Worm (Caenorhabditis elegans) whole organism, late embryonic: Measurements from ENCODE around the gene nhr-97.

Experiments
- C08G9.2 ChIP-seq: sonication (generic microtip); optimal IDR thresholded peaks from 2 replicates; lab custom pipeline; 2016; ENCODE audit warnings: mild to moderate bottlenecking, missing genetic modification characterization, moderate library complexity, missing compliant biosample characterization
- C38D4.7 ChIP-seq: fragments of 200-800 bp; sonication (Bioruptor generic); optimal IDR thresholded peaks from 2 replicates; lab custom pipeline; 2018; ENCODE audit warnings: mild to moderate bottlenecking, missing genetic modification characterization, moderate library complexity, missing compliant biosample characterization
- F13H6.1 ChIP-seq: sonication (generic microtip); optimal IDR thresholded peaks from 2 replicates; lab custom pipeline; 2016; ENCODE audit warnings: missing genetic modification characterization, missing compliant biosample characterization
- K02D7.2 ChIP-seq: sonication (generic microtip); optimal IDR thresholded peaks from 2 replicates; lab custom pipeline; 2017; ENCODE audit warnings: mild to moderate bottlenecking, missing genetic modification characterization, missing compliant biosample characterization
- K09A11.1 ChIP-seq: sonication (generic microtip); optimal IDR thresholded peaks from 2 replicates; lab custom pipeline; 2017; ENCODE audit warnings: antibody characterized with exemption, mild to moderate bottlenecking, missing genetic modification characterization, missing compliant biosample characterization; ENCODE audit not compliant: insufficient read depth
- T23F11.4 ChIP-seq: fragments of 200-800 bp; sonication (Bioruptor generic); optimal IDR thresholded peaks from 2 replicates; lab custom pipeline; 2018; ENCODE audit warnings: mild to moderate bottlenecking, missing genetic modification characterization, missing compliant biosample characterization
- Y22D7AL.16 ChIP-seq: sonication (generic microtip); optimal IDR thresholded peaks from 2 replicates; lab custom pipeline; 2016; ENCODE audit warnings: missing genetic modification characterization, missing compliant biosample characterization
- ahr-1 ChIP-seq: sonication (generic microtip); optimal IDR thresholded peaks from 2 replicates; lab custom pipeline; 2016; ENCODE audit warnings: missing genetic modification characterization, missing compliant biosample characterization
- ceh-14 ChIP-seq: sonication (generic microtip); optimal IDR thresholded peaks from 2 replicates; lab custom pipeline; 2016; ENCODE audit warnings: missing genotype, missing genetic modification characterization, missing compliant biosample characterization
- ceh-18 ChIP-seq: sonication (generic microtip); optimal IDR thresholded peaks from 2 replicates; lab custom pipeline; 2016; ENCODE audit warnings: missing genetic modification characterization, missing compliant biosample characterization
- ceh-19 ChIP-seq: fragments of 200-800 bp; sonication (Bioruptor generic); optimal IDR thresholded peaks from 2 replicates; lab custom pipeline; 2018; ENCODE audit warnings: mild to moderate bottlenecking, missing genetic modification characterization, missing compliant biosample characterization
- ceh-2 ChIP-seq: sonication (generic microtip); optimal IDR thresholded peaks from 2 replicates; lab custom pipeline; 2016; ENCODE audit warnings: missing genotype, missing genetic modification characterization, missing compliant biosample characterization
- ceh-22 ChIP-seq: sonication (generic microtip); optimal IDR thresholded peaks from 2 replicates; lab custom pipeline; 2017; ENCODE audit warnings: missing biosample characterization, missing genetic modification characterization
- ceh-30 ChIP-seq: fragments of 150-350 bp; optimal IDR thresholded peaks from 2 replicates; lab custom pipeline; 2014; ENCODE audit warnings: missing biosample characterization, missing genetic modification characterization
- ceh-45 ChIP-seq: fragments of 200-800 bp; sonication (Bioruptor generic); IDR thresholded peaks from 2 replicates; pipeline ENCODE4 v1.3.6; 2022; ENCODE audit warnings: missing genetic modification reagents, missing genetic modification characterization, missing compliant biosample characterization
- ceh-48 ChIP-seq: sonication (generic microtip); optimal IDR thresholded peaks from 2 replicates; lab custom pipeline; 2016; ENCODE audit warnings: missing genetic modification characterization, inconsistent platforms, missing compliant biosample characterization
- ceh-6 ChIP-seq: fragments of 200-800 bp; sonication (Bioruptor generic); optimal IDR thresholded peaks from 2 replicates; lab custom pipeline; 2018; ENCODE audit warnings: mild to moderate bottlenecking, missing genetic modification characterization, missing compliant biosample characterization
- ceh-9 ChIP-seq: sonication (generic microtip); optimal IDR thresholded peaks from 2 replicates; lab custom pipeline; 2016; ENCODE audit warnings: mild to moderate bottlenecking, missing genetic modification characterization, inconsistent platforms, missing compliant biosample characterization
- che-1 ChIP-seq: sonication (generic microtip); optimal IDR thresholded peaks from 2 replicates; lab custom pipeline; 2016; ENCODE audit warnings: mild to moderate bottlenecking, missing genetic modification characterization, missing compliant biosample characterization
- dmd-4 ChIP-seq: sonication (generic microtip); optimal IDR thresholded peaks from 2 replicates; lab custom pipeline; 2016; ENCODE audit warnings: borderline replicate concordance, missing genetic modification characterization, missing compliant biosample characterization
- dve-1 ChIP-seq: sonication (generic microtip); optimal IDR thresholded peaks from 2 replicates; lab custom pipeline; 2017; ENCODE audit warnings: antibody characterized with exemption, mild to moderate bottlenecking, missing genetic modification characterization, missing compliant biosample characterization
- elt-2 ChIP-seq: sonication (generic microtip); optimal IDR thresholded peaks from 2 replicates; lab custom pipeline; 2016; ENCODE audit warnings: missing genetic modification reagents, missing genetic modification characterization, missing compliant biosample characterization
- elt-4 ChIP-seq: sonication (generic microtip); optimal IDR thresholded peaks from 2 replicates; lab custom pipeline; 2016; ENCODE audit warnings: missing genetic modification characterization, missing compliant biosample characterization
- eyg-1 ChIP-seq: sonication (generic microtip); optimal IDR thresholded peaks from 2 replicates; lab custom pipeline; 2016; ENCODE audit warnings: missing genotype, missing genetic modification characterization, missing compliant biosample characterization
- fax-1 ChIP-seq: sonication (generic microtip); optimal IDR thresholded peaks from 2 replicates; lab custom pipeline; 2016; ENCODE audit warnings: missing genotype, missing genetic modification characterization, missing compliant biosample characterization
- fkh-10 ChIP-seq: fragments of 150-350 bp; optimal IDR thresholded peaks from 2 replicates; lab custom pipeline; 2014; ENCODE audit warnings: missing biosample characterization, missing genetic modification reagents, missing genetic modification characterization
- fkh-6 ChIP-seq: sonication (generic microtip); optimal IDR thresholded peaks from 2 replicates; lab custom pipeline; 2016; ENCODE audit warnings: missing genetic modification characterization, missing compliant biosample characterization
- hlh-15 ChIP-seq: sonication (generic microtip); optimal IDR thresholded peaks from 2 replicates; lab custom pipeline; 2016; ENCODE audit warnings: missing genetic modification characterization, missing compliant biosample characterization
- hlh-6 ChIP-seq: sonication (generic microtip); optimal IDR thresholded peaks from 2 replicates; lab custom pipeline; 2016; ENCODE audit warnings: missing genotype, missing genetic modification characterization, missing compliant biosample characterization
- hlh-8 ChIP-seq: sonication (generic microtip); optimal IDR thresholded peaks from 2 replicates; lab custom pipeline; 2016; ENCODE audit warnings: missing genotype, missing genetic modification characterization, missing compliant biosample characterization
- madf-2 ChIP-seq: sonication (generic microtip); optimal IDR thresholded peaks from 2 replicates; lab custom pipeline; 2017; ENCODE audit warnings: missing genetic modification characterization, missing compliant biosample characterization
- nfya-1 ChIP-seq: sonication (generic microtip); optimal IDR thresholded peaks from 2 replicates; lab custom pipeline; 2017; ENCODE audit warnings: missing genetic modification characterization, mild to moderate bottlenecking, missing compliant biosample characterization, antibody characterized with exemption, moderate library complexity
- nhr-11 ChIP-seq: fragments of 150-350 bp; optimal IDR thresholded peaks from 2 replicates; lab custom pipeline; 2014; ENCODE audit warnings: missing biosample characterization, missing genetic modification characterization
- nhr-232 ChIP-seq: sonication (generic microtip); optimal IDR thresholded peaks from 2 replicates; lab custom pipeline; 2016; ENCODE audit warnings: missing genetic modification characterization, missing compliant biosample characterization
- npax-4 ChIP-seq: sonication (generic microtip); optimal IDR thresholded peaks from 2 replicates; lab custom pipeline; 2016; ENCODE audit warnings: missing genetic modification characterization, missing compliant biosample characterization
- odd-2 ChIP-seq: sonication (generic microtip); optimal IDR thresholded peaks from 2 replicates; lab custom pipeline; 2017; ENCODE audit warnings: antibody characterized with exemption, mild to moderate bottlenecking, missing genetic modification characterization, missing compliant biosample characterization
- pag-3 ChIP-seq: sonication (generic microtip); optimal IDR thresholded peaks from 2 replicates; lab custom pipeline; 2016; ENCODE audit warnings: missing compliant biosample characterization, missing genetic modification characterization, borderline replicate concordance
- pat-9 ChIP-seq: fragments of 200-800 bp; sonication (Bioruptor generic); optimal IDR thresholded peaks from 2 replicates; lab custom pipeline; 2018; ENCODE audit warnings: mild to moderate bottlenecking, missing genetic modification characterization, moderate library complexity, missing compliant biosample characterization
- pax-1 ChIP-seq: fragments of 150-350 bp; optimal IDR thresholded peaks from 2 replicates; lab custom pipeline; 2014; ENCODE audit warnings: missing biosample characterization, missing genetic modification characterization
- pha-2 ChIP-seq: sonication (generic microtip); optimal IDR thresholded peaks from 2 replicates; lab custom pipeline; 2017; ENCODE audit warnings: mild to moderate bottlenecking, missing genetic modification characterization, missing compliant biosample characterization
- pha-4 ChIP-seq: fragments of 150-350 bp; optimal IDR thresholded peaks from 2 replicates; lab custom pipeline; 2018; ENCODE audit warnings: missing biosample characterization, missing genetic modification reagents, missing genetic modification characterization
- pros-1 ChIP-seq: fragments of 150-350 bp; optimal IDR thresholded peaks from 2 replicates; lab custom pipeline; 2014; ENCODE audit warnings: missing biosample characterization, missing genetic modification reagents, missing genetic modification characterization
- ref-2 ChIP-seq: sonication (generic microtip); optimal IDR thresholded peaks from 2 replicates; lab custom pipeline; 2016; ENCODE audit warnings: missing genetic modification characterization, missing compliant biosample characterization
- sdc-2 ChIP-seq: sonication (generic microtip); optimal IDR thresholded peaks from 2 replicates; lab custom pipeline; 2016; ENCODE audit warnings: missing genotype, missing genetic modification characterization, missing compliant biosample characterization
- sox-2 ChIP-seq: fragments of 200-800 bp; sonication (Bioruptor generic); IDR thresholded peaks from 2 replicates; pipeline ENCODE4 v1.3.6; 2022; ENCODE audit warnings: missing genetic modification reagents, missing genetic modification characterization, missing compliant biosample characterization
- sox-4 ChIP-seq: sonication (generic microtip); optimal IDR thresholded peaks from 2 replicates; lab custom pipeline; 2017; ENCODE audit warnings: mild to moderate bottlenecking, missing genetic modification characterization, inconsistent platforms, missing compliant biosample characterization
- syd-9 ChIP-seq: sonication (generic microtip); optimal IDR thresholded peaks from 2 replicates; lab custom pipeline; 2016; ENCODE audit warnings: mild to moderate bottlenecking, missing genetic modification characterization, moderate library complexity, missing compliant biosample characterization
- tbx-2 ChIP-seq: sonication (generic microtip); optimal IDR thresholded peaks from 2 replicates; lab custom pipeline; 2016; ENCODE audit warnings: missing genetic modification characterization, missing compliant biosample characterization
- tbx-7 ChIP-seq: sonication (generic microtip); optimal IDR thresholded peaks from 2 replicates; lab custom pipeline; 2016; ENCODE audit warnings: missing genotype, missing genetic modification characterization, missing compliant biosample characterization
- unc-3 ChIP-seq, 2 experiments: fragments of 200-800 bp in 1 of 2; sonication (Bioruptor generic) in 1 of 2; sonication (generic microtip) in 1 of 2; conservative IDR thresholded peaks in 1 of 2; optimal IDR thresholded peaks in 1 of 2; 2 replicates each; pipeline versions ENCODE4 v1.3.6 to Lab custom; 2016 to 2022; ENCODE audit warnings: missing compliant biosample characterization in 2 of 2, missing genetic modification characterization in 2 of 2, missing genetic modification reagents in 1 of 2
- unc-86 ChIP-seq: sonication (generic microtip); optimal IDR thresholded peaks from 2 replicates; lab custom pipeline; 2016; ENCODE audit warnings: missing genetic modification characterization, missing compliant biosample characterization
- zip-5 ChIP-seq: sonication (generic microtip); optimal IDR thresholded peaks from 2 replicates; lab custom pipeline; 2016; ENCODE audit warnings: missing genetic modification characterization, missing compliant biosample characterization

The nhr-97 gene

ce11 chrIV:9797304-9798003 is 40.0 kb downstream of the nhr-97 start, which contains the start of gene T13F2.2:
TSS of gene T13F2.2 (minus strand) at chrIV:9797354.
- TF ChIP-seq ceh-6 (GFP tag; lab: Kevin White, UChicago) (no peak), nhr-11 (tag; lab: Kevin White, UChicago) (no peak), unc-86 (no peak), ceh-14 (no peak), npax-4 (no peak), T23F11.4 (no peak), dmd-4 (tag; lab: Kevin White, UChicago) (no peak), K02D7.2 (tag; lab: Kevin White, UChicago) (no peak), sox-4 (tag; lab: Kevin White, UChicago) (no peak), ceh-18 (tag; lab: Kevin White, UChicago) (no peak), C08G9.2 (tag; lab: Kevin White, UChicago) (peak; percentile 10), ceh-45 (GFP tag; lab: Robert Waterston, UW) (no peak), ceh-30 (tag; lab: Kevin White, UChicago) (no peak), tbx-7 (no peak), K09A11.1 (tag; lab: Kevin White, UChicago) (no peak), fax-1 (tag; lab: Kevin White, UChicago) (no peak), hlh-6 (tag; lab: Kevin White, UChicago) (no peak), fkh-10 (GFP tag; lab: Kevin White, UChicago) (no peak), sdc-2 (no peak), nhr-232 (tag; lab: Kevin White, UChicago) (no peak), hlh-8 (tag; lab: Kevin White, UChicago) (no peak), pax-1 (no peak), pha-4 (tag; lab: Kevin White, UChicago) (no peak), tbx-2 (peak; percentile 52), che-1 (tag; lab: Kevin White, UChicago) (no peak), ceh-22 (tag; lab: Kevin White, UChicago) (no peak), ceh-9 (tag; lab: Kevin White, UChicago) (no peak), elt-4 (tag; lab: Kevin White, UChicago) (no peak), nfya-1 (no peak), elt-2 (tag; lab: Kevin White, UChicago) (peak; percentile 58), ceh-2 (tag; lab: Kevin White, UChicago) (peak; percentile 3), ceh-19 (no peak), odd-2 (no peak), ceh-48 (tag; lab: Kevin White, UChicago) (peak; percentile 1), ahr-1 (no peak), pros-1 (tag; lab: Kevin White, UChicago) (no peak), sox-2 (GFP tag; lab: Robert Waterston, UW) (no peak), eyg-1 (tag; lab: Kevin White, UChicago) (no peak), dve-1 (no peak), pat-9 (tag; lab: Kevin White, UChicago) (no peak), C38D4.7 (GFP tag; lab: Kevin White, UChicago) (no peak), Y22D7AL.16 (tag; lab: Kevin White, UChicago) (no peak), syd-9 (no peak), unc-3 (GFP tag; conservative IDR thresholded peaks at IDR 0.05; lab: Robert Waterston, UW) (no peak), unc-3 (tag; optimal IDR thresholded peaks at IDR 0.05; lab: Kevin White, UChicago) (no peak), madf-2 (tag; lab: Kevin White, UChicago) (no peak), zip-5 (tag; lab: Kevin White, UChicago) (peak; percentile 41), ref-2 (tag; lab: Kevin White, UChicago) (no peak), F13H6.1 (no peak), pha-2 (tag; lab: Kevin White, UChicago) (no peak), fkh-6 (tag; lab: Kevin White, UChicago) (no peak), pag-3 (tag; lab: Kevin White, UChicago) (no peak), hlh-15 (tag; lab: Kevin White, UChicago) (no peak)
